Worm (Caenorhabditis elegans): Measurements from ENCODE around the gene acl-8.

ce11 chrV:6441613-6442012 lies 9.1 kb upstream of the acl-8 start, which contains the start of gene T05H4.15:
- TF ChIP-seq duxl-1 (tag; optimal IDR thresholded peaks at IDR 0.05; ENCODE audit: poor library complexity) = no peak
- no peak for TF ChIP-seq fkh-10 (GFP tag; optimal IDR thresholded peaks at IDR 0.05)
- no peak for TF ChIP-seq nhr-28 (tag; optimal IDR thresholded peaks at IDR 0.05)
- no peak for TF ChIP-seq vab-7 (GFP tag; IDR thresholded peaks at IDR 0.05)
- no peak for TF ChIP-seq zag-1 (tag; optimal IDR thresholded peaks at IDR 0.05)
- no peak for TF ChIP-seq D1046.2 (GFP tag; IDR thresholded peaks at IDR 0.05)
- TF ChIP-seq F49E8.2 (tag; optimal IDR thresholded peaks at IDR 0.05; ENCODE audit: borderline replicate concordance) = no peak
- no peak for TF ChIP-seq hlh-30 (tag; optimal IDR thresholded peaks at IDR 0.05; ENCODE audit: insufficient read depth)
- no peak for TF ChIP-seq nhr-237 (tag; optimal IDR thresholded peaks at IDR 0.05)
- TF ChIP-seq lin-15B (tag; optimal IDR thresholded peaks at IDR 0.05) = no peak
- no peak for TF ChIP-seq egl-27 (tag; optimal IDR thresholded peaks at IDR 0.05)
- TF ChIP-seq zip-2 (tag; optimal IDR thresholded peaks at IDR 0.05) = no peak
